Worm (Caenorhabditis elegans) whole organism, L4 larva: Measurements from ENCODE around the gene srsx-12.

Source experiments
- D1046.2 ChIP-seq: fragments of 200-800 bp; sonication (Bioruptor generic); IDR thresholded peaks from 2 replicates; pipeline ENCODE4 v1.3.6; 2022; ENCODE audit warnings: missing genetic modification characterization, missing compliant biosample characterization
- F10B5.3 ChIP-seq: sonication (generic microtip); optimal IDR thresholded peaks from 2 replicates; lab custom pipeline; 2016; ENCODE audit warnings: mild to moderate bottlenecking, missing genetic modification characterization, missing compliant biosample characterization
- F49E8.2 ChIP-seq: sonication (generic microtip); optimal IDR thresholded peaks from 2 replicates; lab custom pipeline; 2016; ENCODE audit warnings: missing compliant biosample characterization, mild to moderate bottlenecking, missing genetic modification characterization, borderline replicate concordance
- Y5F2A.4 ChIP-seq: fragments of 200-800 bp; sonication (Bioruptor generic); optimal IDR thresholded peaks from 2 replicates; lab custom pipeline; 2018; ENCODE audit warnings: mild to moderate bottlenecking, missing genetic modification characterization, missing compliant biosample characterization
- ZK337.2 ChIP-seq: fragments of 200-800 bp; sonication (Bioruptor generic); IDR thresholded peaks from 2 replicates; pipeline ENCODE4 v1.3.6; 2022; ENCODE audit warnings: missing genetic modification reagents, missing genetic modification characterization, missing compliant biosample characterization
- ZK546.5 ChIP-seq, 2 experiments: sonication (generic microtip); optimal IDR thresholded peaks; 2 replicates each; lab custom pipeline; 2017; ENCODE audit warnings: missing biosample characterization in 2 of 2, missing genetic modification characterization in 2 of 2
- aly-2 ChIP-seq: sonication (generic microtip); optimal IDR thresholded peaks from 2 replicates; lab custom pipeline; 2018; ENCODE audit warnings: missing biosample characterization, missing genetic modification characterization
- ceh-20 ChIP-seq: fragments of 200-800 bp; sonication (Bioruptor generic); IDR thresholded peaks from 2 replicates; pipeline ENCODE4 v1.3.6; 2022; ENCODE audit warnings: missing genetic modification reagents, missing genetic modification characterization, missing compliant biosample characterization
- ceh-32 ChIP-seq: sonication (generic microtip); optimal IDR thresholded peaks from 2 replicates; lab custom pipeline; 2016; ENCODE audit warnings: mild to moderate bottlenecking, missing genetic modification characterization, missing compliant biosample characterization; ENCODE audit not compliant: poor library complexity
- ceh-44 ChIP-seq: fragments of 200-800 bp; sonication (Bioruptor generic); IDR thresholded peaks from 2 replicates; pipeline ENCODE4 v1.3.6; 2022; ENCODE audit warnings: missing genetic modification reagents, missing genetic modification characterization, missing compliant biosample characterization
- ceh-82 ChIP-seq: sonication (generic microtip); optimal IDR thresholded peaks from 2 replicates; lab custom pipeline; 2017; ENCODE audit warnings: missing biosample characterization, missing genetic modification characterization
- cey-2 ChIP-seq: sonication (generic microtip); optimal IDR thresholded peaks from 3 replicates; lab custom pipeline; 2017; ENCODE audit warnings: missing genetic modification characterization, mild to moderate bottlenecking, missing compliant biosample characterization, antibody characterized with exemption, borderline replicate concordance; ENCODE audit not compliant: insufficient read depth
- daf-12 ChIP-seq: fragments of 150-350 bp; optimal IDR thresholded peaks from 2 replicates; lab custom pipeline; 2014; ENCODE audit warnings: missing biosample characterization, missing genetic modification reagents, missing genetic modification characterization
- daf-16 ChIP-seq, 3 experiments: sonication (generic microtip); optimal IDR thresholded peaks; 2 replicates each; lab custom pipeline; 2016 to 2017; ENCODE audit warnings: missing genetic modification characterization in 3 of 3, missing genetic modification reagents in 3 of 3, mild to moderate bottlenecking in 2 of 3, missing compliant biosample characterization in 2 of 3, missing biosample characterization in 1 of 3, moderate library complexity in 1 of 3
- daf-8 ChIP-seq: fragments of 200-800 bp; sonication (Bioruptor generic); IDR thresholded peaks from 2 replicates; pipeline ENCODE4 v1.3.6; 2022; ENCODE audit warnings: missing genetic modification characterization, missing compliant biosample characterization
- dmd-8 ChIP-seq: fragments of 200-800 bp; sonication (Bioruptor generic); IDR thresholded peaks from 2 replicates; pipeline ENCODE4 v1.3.6; 2022; ENCODE audit warnings: missing genetic modification characterization, missing compliant biosample characterization
- dmd-9 ChIP-seq: fragments of 200-800 bp; sonication (Bioruptor generic); IDR thresholded peaks from 2 replicates; pipeline ENCODE4 v1.3.6; 2022; ENCODE audit warnings: missing genetic modification reagents, missing genetic modification characterization, missing compliant biosample characterization
- dve-1 ChIP-seq: sonication (generic microtip); optimal IDR thresholded peaks from 2 replicates; lab custom pipeline; 2017; ENCODE audit warnings: antibody characterized with exemption, mild to moderate bottlenecking, missing genetic modification characterization, missing compliant biosample characterization; ENCODE audit not compliant: insufficient read depth
- egl-27 ChIP-seq: sonication (generic microtip); optimal IDR thresholded peaks from 3 replicates; lab custom pipeline; 2017; ENCODE audit warnings: missing biosample characterization, missing genetic modification reagents, missing genetic modification characterization
- fos-1 ChIP-seq: fragments of 150-350 bp; optimal IDR thresholded peaks from 2 replicates; lab custom pipeline; 2014; ENCODE audit warnings: missing biosample characterization, missing genetic modification characterization
- hif-1 ChIP-seq, 2 experiments: sonication (generic microtip); optimal IDR thresholded peaks; 2 replicates each; lab custom pipeline; 2016 to 2017; ENCODE audit warnings: missing compliant biosample characterization in 2 of 2, missing genetic modification characterization in 2 of 2, missing genetic modification reagents in 2 of 2, missing genotype in 2 of 2, mild to moderate bottlenecking in 1 of 2
- hlh-11 ChIP-seq: fragments of 200-800 bp; sonication (Bioruptor generic); optimal IDR thresholded peaks from 2 replicates; lab custom pipeline; 2018; ENCODE audit warnings: mild to moderate bottlenecking, missing genetic modification characterization, missing compliant biosample characterization
- hlh-30 ChIP-seq: sonication (generic microtip); optimal IDR thresholded peaks from 2 replicates; lab custom pipeline; 2017; ENCODE audit warnings: antibody characterized with exemption, mild to moderate bottlenecking, missing genetic modification characterization, missing compliant biosample characterization; ENCODE audit not compliant: insufficient read depth
- hmg-1.1 ChIP-seq: fragments of 200-800 bp; sonication (Bioruptor generic); IDR thresholded peaks from 2 replicates; pipeline ENCODE4 v1.3.6; 2022; ENCODE audit warnings: missing genetic modification reagents, missing genetic modification characterization, missing compliant biosample characterization
- lim-7 ChIP-seq: fragments of 200-800 bp; sonication (Bioruptor generic); IDR thresholded peaks from 2 replicates; pipeline ENCODE4 v1.3.6; 2022; ENCODE audit warnings: missing genetic modification characterization, missing compliant biosample characterization
- lin-1 ChIP-seq: fragments of 200-800 bp; sonication (Bioruptor generic); IDR thresholded peaks from 2 replicates; pipeline ENCODE4 v1.3.6; 2022; ENCODE audit warnings: missing genetic modification reagents, missing genetic modification characterization, missing compliant biosample characterization
- lin-39 ChIP-seq: fragments of 150-350 bp; optimal IDR thresholded peaks from 2 replicates; lab custom pipeline; 2014; ENCODE audit warnings: missing biosample characterization, missing genetic modification reagents, missing genetic modification characterization
- lir-3 ChIP-seq: sonication (generic microtip); optimal IDR thresholded peaks from 2 replicates; lab custom pipeline; 2016; ENCODE audit warnings: mild to moderate bottlenecking, missing genetic modification characterization, missing compliant biosample characterization
- madf-5 ChIP-seq, 2 experiments: fragments of 200-800 bp; sonication (Bioruptor generic); IDR thresholded peaks; 2 replicates each; pipeline ENCODE4 v1.3.6; 2022; ENCODE audit warnings: missing compliant biosample characterization in 2 of 2, missing genetic modification characterization in 2 of 2
- mdl-1 ChIP-seq, 2 experiments: fragments of 150-350 bp in 1 of 2; sonication (generic microtip) in 1 of 2; optimal IDR thresholded peaks; 2 replicates each; lab custom pipeline; 2014 to 2017; ENCODE audit warnings: missing biosample characterization in 2 of 2, missing genetic modification characterization in 2 of 2
- mes-2 ChIP-seq: sonication (generic microtip); optimal IDR thresholded peaks from 2 replicates; lab custom pipeline; 2016; ENCODE audit warnings: missing genotype, mild to moderate bottlenecking, missing genetic modification characterization, missing compliant biosample characterization; ENCODE audit not compliant: poor library complexity, severe bottlenecking
- mxl-3 ChIP-seq: fragments of 200-800 bp; sonication (Bioruptor generic); optimal IDR thresholded peaks from 2 replicates; lab custom pipeline; 2018; ENCODE audit warnings: mild to moderate bottlenecking, missing genetic modification characterization, missing compliant biosample characterization
- nhr-102 ChIP-seq: sonication (generic microtip); optimal IDR thresholded peaks from 2 replicates; lab custom pipeline; 2016; ENCODE audit warnings: mild to moderate bottlenecking, missing genetic modification characterization, moderate library complexity, missing compliant biosample characterization
- nhr-111 ChIP-seq: fragments of 200-800 bp; sonication (Bioruptor generic); optimal IDR thresholded peaks from 2 replicates; lab custom pipeline; 2018; ENCODE audit warnings: mild to moderate bottlenecking, missing genetic modification characterization, missing compliant biosample characterization
- nhr-48 ChIP-seq: sonication (generic microtip); optimal IDR thresholded peaks from 2 replicates; lab custom pipeline; 2016; ENCODE audit warnings: mild to moderate bottlenecking, missing genetic modification characterization, missing compliant biosample characterization
- nhr-76 ChIP-seq: fragments of 150-350 bp; optimal IDR thresholded peaks from 2 replicates; lab custom pipeline; 2014; ENCODE audit warnings: missing biosample characterization, missing genetic modification characterization
- pha-4 ChIP-seq, 2 experiments: fragments of 150-350 bp in 1 of 2; fragments of 200-800 bp in 1 of 2; sonication (Bioruptor generic) in 1 of 2; IDR thresholded peaks in 1 of 2; optimal IDR thresholded peaks in 1 of 2; 2 replicates each; pipeline versions ENCODE4 v1.3.6 to Lab custom; 2014 to 2022; ENCODE audit warnings: missing genetic modification characterization in 2 of 2, missing genetic modification reagents in 2 of 2, missing biosample characterization in 1 of 2, missing compliant biosample characterization in 1 of 2
- pqm-1 ChIP-seq: sonication (generic microtip); optimal IDR thresholded peaks from 2 replicates; lab custom pipeline; 2017; ENCODE audit warnings: missing biosample characterization, missing genetic modification characterization
- saeg-2 ChIP-seq: fragments of 200-800 bp; sonication (Bioruptor generic); IDR thresholded peaks from 2 replicates; pipeline ENCODE4 v1.3.6; 2022; ENCODE audit warnings: missing genetic modification reagents, missing genetic modification characterization, missing compliant biosample characterization
- skn-1 ChIP-seq: fragments of 150-350 bp; optimal IDR thresholded peaks from 2 replicates; lab custom pipeline; 2014; ENCODE audit warnings: missing biosample characterization, missing genetic modification characterization
- snpc-4 ChIP-seq: fragments of 150-350 bp; optimal IDR thresholded peaks from 2 replicates; lab custom pipeline; 2014; ENCODE audit warnings: missing biosample characterization, missing genetic modification characterization
- spr-3 ChIP-seq: fragments of 200-800 bp; sonication (Bioruptor generic); optimal IDR thresholded peaks from 2 replicates; lab custom pipeline; 2018; ENCODE audit warnings: mild to moderate bottlenecking, missing genetic modification characterization, missing compliant biosample characterization
- tag-97 ChIP-seq: fragments of 200-800 bp; sonication (Bioruptor generic); IDR thresholded peaks from 2 replicates; pipeline ENCODE4 v1.3.6; 2022; ENCODE audit warnings: missing genetic modification characterization, missing compliant biosample characterization
- unc-130 ChIP-seq: sonication (generic microtip); optimal IDR thresholded peaks from 2 replicates; lab custom pipeline; 2016; ENCODE audit warnings: missing genetic modification reagents, missing genetic modification characterization, missing compliant biosample characterization
- zfp-2 ChIP-seq: sonication (generic microtip); optimal IDR thresholded peaks from 2 replicates; lab custom pipeline; 2016; ENCODE audit warnings: mild to moderate bottlenecking, missing genetic modification characterization, missing compliant biosample characterization
- zip-2 ChIP-seq: fragments of 150-350 bp; optimal IDR thresholded peaks from 2 replicates; lab custom pipeline; 2014; ENCODE audit warnings: missing biosample characterization, missing genetic modification characterization
- ztf-11 ChIP-seq: fragments of 150-350 bp; optimal IDR thresholded peaks from 2 replicates; lab custom pipeline; 2014; ENCODE audit warnings: missing biosample characterization, missing genetic modification characterization

The srsx-12 gene

DNA sequence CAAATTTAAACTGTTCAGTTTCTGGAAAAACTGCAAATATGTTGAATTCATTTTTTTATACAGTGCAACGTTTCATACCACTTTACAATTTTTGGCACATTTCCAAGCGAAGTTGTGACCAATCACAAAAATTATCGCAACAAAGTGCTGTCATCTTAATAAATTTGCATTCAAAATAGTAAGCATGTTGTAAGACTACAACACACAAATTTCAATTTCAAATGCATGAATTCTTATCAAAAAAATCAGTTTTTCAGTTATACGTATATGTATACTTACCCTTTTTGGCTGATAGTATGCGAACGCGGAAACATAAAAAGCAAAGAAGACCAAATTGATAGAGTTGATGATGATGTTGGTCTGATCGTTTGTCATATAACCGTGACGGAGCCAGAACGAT lies 49.4 kb upstream of the srsx-12 start (continued):
- TF ChIP-seq lin-1 (GFP tag; lab: Robert Waterston, UW), result peak; percentile 39; the same call in 1 of the 2 replicates
- TF ChIP-seq D1046.2 (GFP tag; lab: Robert Waterston, UW), result no peak
- TF ChIP-seq ceh-32 (tag; lab: Kevin White, UChicago), result no peak
- TF ChIP-seq ceh-44 (GFP tag; lab: Robert Waterston, UW), result no peak

DNA sequence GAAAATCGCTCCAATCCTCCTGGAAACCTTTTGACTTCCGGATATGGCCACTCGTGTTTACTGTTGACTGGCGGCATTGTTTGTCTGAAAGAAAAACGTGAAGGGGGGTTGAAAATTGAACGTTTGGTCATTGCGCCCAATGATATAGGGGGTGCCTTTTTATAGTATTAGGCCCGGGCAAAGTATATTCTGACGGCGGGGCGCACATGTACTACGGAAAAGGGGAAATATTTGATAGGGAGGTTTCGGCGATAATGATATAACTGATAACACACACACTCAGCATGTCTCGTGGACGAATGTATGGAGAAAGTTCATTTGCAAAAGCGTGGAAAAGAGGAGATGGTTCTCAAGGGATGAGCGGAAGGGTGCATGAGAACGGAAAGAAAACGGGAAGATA lies 46.9 kb upstream of the srsx-12 start, which contains the start of gene cpt-4:
cpt-4 (minus strand) TSS at position 84 of the 400 bp plus-strand sequence.
- TF ChIP-seq daf-12, result no peak
- TF ChIP-seq tag-97 (GFP tag; lab: Robert Waterston, UW), result no peak
- no peak for TF ChIP-seq nhr-76
- no peak for TF ChIP-seq lim-7 (GFP tag; lab: Robert Waterston, UW)
- no peak for TF ChIP-seq daf-8 (GFP tag; lab: Robert Waterston, UW)
- no peak for TF ChIP-seq snpc-4 (tag; lab: Kevin White, UChicago)
- no peak for TF ChIP-seq ceh-20 (GFP tag; lab: Robert Waterston, UW)
- no peak for TF ChIP-seq dmd-8 (GFP tag; lab: Robert Waterston, UW)
- TF ChIP-seq mdl-1 (tag; optimal IDR thresholded peaks at IDR 0.05; lab: Kevin White, UChicago), result peak in 1 of 2 experiments; percentile 76
- no peak for TF ChIP-seq ceh-82 (tag; lab: Kevin White, UChicago)
- TF ChIP-seq dmd-9 (GFP tag; lab: Robert Waterston, UW), result no peak
- peak; percentile 29 for TF ChIP-seq hlh-30
- TF ChIP-seq pha-4 (GFP tag; IDR thresholded peaks at IDR 0.05; lab: Robert Waterston, UW), result no peak
- TF ChIP-seq pha-4 (tag; optimal IDR thresholded peaks at IDR 0.05; lab: Kevin White, UChicago), result no peak
- TF ChIP-seq spr-3 (GFP tag; lab: Kevin White, UChicago), result no peak
- TF ChIP-seq hmg-1.1, result no peak
- TF ChIP-seq fos-1, result no peak
- no peak for TF ChIP-seq hif-1 (tag; optimal IDR thresholded peaks at IDR 0.05; lab: Kevin White, UChicago)
- no peak for TF ChIP-seq lir-3 (tag; lab: Kevin White, UChicago)
- TF ChIP-seq hlh-11, result peak; percentile 83
- no peak for TF ChIP-seq ZK546.5 (tag; optimal IDR thresholded peaks at IDR 0.05; lab: Kevin White, UChicago)
- peak; percentile 83 for TF ChIP-seq pqm-1 (tag; lab: Kevin White, UChicago)
- no peak for TF ChIP-seq egl-27 (tag; lab: Kevin White, UChicago)
- TF ChIP-seq daf-16 (GFP tag; optimal IDR thresholded peaks at IDR 0.05; lab: Kevin White, UChicago), result no peak
- TF ChIP-seq daf-16 (tag; optimal IDR thresholded peaks at IDR 0.05; lab: Kevin White, UChicago), result peak; percentile 29
- no peak for TF ChIP-seq Y5F2A.4 (GFP tag; lab: Kevin White, UChicago)
- TF ChIP-seq madf-5 (GFP tag; IDR thresholded peaks at IDR 0.05; lab: Robert Waterston, UW), result no peak
- TF ChIP-seq lin-39 (tag; lab: Kevin White, UChicago), result no peak
- no peak for TF ChIP-seq F10B5.3 (tag; lab: Kevin White, UChicago)
- no peak for TF ChIP-seq saeg-2 (GFP tag; lab: Robert Waterston, UW)
- TF ChIP-seq ztf-11 (tag; lab: Kevin White, UChicago), result no peak
- TF ChIP-seq mes-2 (tag; lab: Kevin White, UChicago), result peak; percentile 22
- TF ChIP-seq ceh-32 (tag; lab: Kevin White, UChicago), result no peak
- no peak for TF ChIP-seq ZK337.2
- no peak for TF ChIP-seq zip-2
- peak; percentile 34 for TF ChIP-seq nhr-48
- TF ChIP-seq nhr-111 (GFP tag; lab: Kevin White, UChicago), result no peak
- no peak for TF ChIP-seq unc-130 (GFP tag; lab: Kevin White, UChicago)
- 0 out of 2 replicates have a peak, but pooled peaks have one; percentile 55 for TF ChIP-seq lin-1 (GFP tag; lab: Robert Waterston, UW)
- TF ChIP-seq zfp-2 (tag; lab: Kevin White, UChicago), result no peak
- no peak for TF ChIP-seq skn-1
- no peak for TF ChIP-seq F49E8.2 (tag; lab: Kevin White, UChicago)
- peak; percentile 41 for TF ChIP-seq nhr-102
- peak; percentile 90 for TF ChIP-seq mxl-3 (GFP tag; lab: Kevin White, UChicago)
- peak; percentile 48 for TF ChIP-seq dve-1 (tag; lab: Kevin White, UChicago)
- no peak for TF ChIP-seq cey-2 (tag; lab: Kevin White, UChicago)
- TF ChIP-seq aly-2 (tag; lab: Kevin White, UChicago), result no peak
